Fruit fly (Drosophila melanogaster) whole organism, embryonic: ENCODE measurements around the gene CG31908.

ENCODE experiments used
- Adf1 ChIP-seq: fragments of 200-800 bp; sonication (Bioruptor generic); IDR thresholded peaks from 2 replicates; pipeline ENCODE4 v1.3.6; 2022; ENCODE audit warnings: missing biosample characterization, missing genetic modification characterization
- Antp ChIP-seq: fragments of 200-800 bp; sonication (Bioruptor generic); optimal IDR thresholded peaks from 3 replicates; lab custom pipeline; 2016; ENCODE audit warnings: missing biosample characterization, missing genetic modification characterization
- Atf3 ChIP-seq: fragments of 200-800 bp; sonication (Bioruptor generic); optimal IDR thresholded peaks from 3 replicates; lab custom pipeline; 2016; ENCODE audit warnings: missing biosample characterization, missing genetic modification characterization
- CG10654 ChIP-seq: fragments of 200-800 bp; sonication (Bioruptor generic); optimal IDR thresholded peaks from 2 replicates; lab custom pipeline; 2016; ENCODE audit warnings: missing biosample characterization, missing genetic modification characterization
- CG11085 ChIP-seq: fragments of 200-800 bp; sonication (Bioruptor generic); IDR thresholded peaks from 2 replicates; pipeline ENCODE4 v1.3.6; 2022; ENCODE audit warnings: missing biosample characterization, missing genetic modification characterization
- CG13624 ChIP-seq: fragments of 200-800 bp; sonication (Bioruptor generic); optimal IDR thresholded peaks from 2 replicates; lab custom pipeline; 2016; ENCODE audit warnings: missing biosample characterization, missing genetic modification characterization
- CG1529 ChIP-seq: fragments of 200-800 bp; sonication (Bioruptor generic); optimal IDR thresholded peaks from 3 replicates; lab custom pipeline; 2018; ENCODE audit warnings: missing biosample characterization, missing genetic modification characterization
- CG16779 ChIP-seq: fragments of 200-800 bp; sonication (Bioruptor generic); IDR thresholded peaks from 2 replicates; pipeline ENCODE4 v1.3.6; 2022; ENCODE audit warnings: missing biosample characterization, missing genetic modification characterization
- CG17385 ChIP-seq: fragments of 200-800 bp; sonication (Bioruptor generic); optimal IDR thresholded peaks from 3 replicates; lab custom pipeline; 2018; ENCODE audit warnings: missing biosample characterization, mild to moderate bottlenecking, missing genetic modification characterization
- CG17568 ChIP-seq: fragments of 200-800 bp; sonication (Bioruptor generic); optimal IDR thresholded peaks from 2 replicates; lab custom pipeline; 2018; ENCODE audit warnings: missing biosample characterization, mild to moderate bottlenecking, missing genetic modification characterization, moderate library complexity
- CG18011 ChIP-seq: fragments of 200-800 bp; sonication (Bioruptor generic); optimal IDR thresholded peaks from 2 replicates; lab custom pipeline; 2017; ENCODE audit warnings: missing biosample characterization, missing genetic modification characterization, mild to moderate bottlenecking, moderate library complexity, missing genotype
- CG18262 ChIP-seq: fragments of 200-800 bp; optimal IDR thresholded peaks from 3 replicates; lab custom pipeline; 2019; ENCODE audit warnings: missing biosample characterization, mild to moderate bottlenecking, missing genetic modification characterization, moderate library complexity
- CG2889 ChIP-seq: fragments of 200-800 bp; sonication (Bioruptor generic); IDR thresholded peaks from 3 replicates; pipeline ENCODE4 v1.3.6; 2022; ENCODE audit warnings: missing biosample characterization, missing genetic modification characterization
- CG3281 ChIP-seq: fragments of 200-800 bp; sonication (Bioruptor generic); optimal IDR thresholded peaks from 3 replicates; lab custom pipeline; 2017; ENCODE audit warnings: missing biosample characterization, mild to moderate bottlenecking, missing genetic modification characterization
- CG42726 ChIP-seq: fragments of 200-800 bp; sonication (Bioruptor generic); IDR thresholded peaks from 2 replicates; pipeline ENCODE4 v1.3.6; 2022; ENCODE audit warnings: missing biosample characterization, missing genetic modification characterization; ENCODE audit not compliant: partially characterized antibody
- CG4328 ChIP-seq: fragments of 200-800 bp; sonication (Bioruptor generic); optimal IDR thresholded peaks from 3 replicates; lab custom pipeline; 2017; ENCODE audit warnings: missing biosample characterization, missing genetic modification reagents, missing genetic modification characterization
- CG4360 ChIP-seq: fragments of 200-800 bp; sonication (Bioruptor generic); IDR thresholded peaks from 2 replicates; pipeline ENCODE4 v1.3.6; 2022; ENCODE audit warnings: missing biosample characterization, missing genetic modification characterization
- CG8765 ChIP-seq: fragments of 200-800 bp; sonication (Bioruptor generic); IDR thresholded peaks from 2 replicates; pipeline ENCODE4 v1.3.6; 2022; ENCODE audit warnings: missing biosample characterization, missing genetic modification characterization
- CG9797 ChIP-seq: fragments of 200-800 bp; sonication (Bioruptor generic); optimal IDR thresholded peaks from 3 replicates; lab custom pipeline; 2018; ENCODE audit warnings: missing biosample characterization, mild to moderate bottlenecking, missing genetic modification characterization
- CrebB ChIP-seq: fragments of 200-800 bp; sonication (Bioruptor generic); optimal IDR thresholded peaks from 3 replicates; lab custom pipeline; 2018; ENCODE audit warnings: missing biosample characterization, mild to moderate bottlenecking, missing genetic modification characterization
- D19B ChIP-seq: fragments of 200-800 bp; sonication (Bioruptor generic); optimal IDR thresholded peaks from 2 replicates; lab custom pipeline; 2017; ENCODE audit warnings: missing biosample characterization, mild to moderate bottlenecking, missing genetic modification characterization
- Dad ChIP-seq: fragments of 200-800 bp; sonication (Bioruptor generic); optimal IDR thresholded peaks from 3 replicates; lab custom pipeline; 2016; ENCODE audit warnings: missing biosample characterization, missing genetic modification characterization
- Drgx ChIP-seq: fragments of 200-800 bp; sonication (Bioruptor generic); IDR thresholded peaks from 2 replicates; pipeline ENCODE4 v1.3.6; 2022; ENCODE audit warnings: missing biosample characterization, missing genetic modification characterization
- ERR ChIP-seq: fragments of 200-800 bp; sonication (Bioruptor generic); optimal IDR thresholded peaks from 2 replicates; lab custom pipeline; 2016; ENCODE audit warnings: missing biosample characterization, missing genetic modification characterization
- H15 ChIP-seq: fragments of 200-800 bp; sonication (Bioruptor generic); IDR thresholded peaks from 3 replicates; pipeline ENCODE4 v1.3.6; 2022; ENCODE audit warnings: missing biosample characterization, missing genetic modification characterization
- Hmr ChIP-seq: fragments of 200-800 bp; sonication (Bioruptor generic); optimal IDR thresholded peaks from 3 replicates; lab custom pipeline; 2017; ENCODE audit warnings: mild to moderate bottlenecking, missing biosample characterization, missing genetic modification reagents, missing genetic modification characterization
- Hr3 ChIP-seq: fragments of 200-800 bp; sonication (Bioruptor generic); optimal IDR thresholded peaks from 3 replicates; lab custom pipeline; 2016; ENCODE audit warnings: missing biosample characterization, missing genetic modification characterization
- Hr78 ChIP-seq, 2 experiments: fragments of 200-800 bp in 1 of 2; fragments of >200 bp in 1 of 2; sonication (Bioruptor generic) in 1 of 2; optimal IDR thresholded peaks; 2 replicates each; lab custom pipeline; 2017 to 2019; ENCODE audit warnings: missing biosample characterization in 2 of 2, missing genetic modification characterization in 2 of 2, mild to moderate bottlenecking in 1 of 2, moderate library complexity in 1 of 2
- NFAT ChIP-seq: fragments of 200-800 bp; sonication (Bioruptor generic); IDR thresholded peaks from 2 replicates; pipeline ENCODE4 v1.3.6; 2022; ENCODE audit warnings: missing biosample characterization, missing genetic modification characterization
- Pdp1 ChIP-seq, 2 experiments: fragments of 200-800 bp; sonication (Bioruptor generic); optimal IDR thresholded peaks; 3 replicates each; lab custom pipeline; 2016; ENCODE audit warnings: missing biosample characterization in 2 of 2, missing genetic modification characterization in 2 of 2, mild to moderate bottlenecking in 1 of 2, moderate library complexity in 1 of 2
- Poxn ChIP-seq: fragments of 200-800 bp; sonication (Bioruptor generic); IDR thresholded peaks from 2 replicates; pipeline ENCODE4 v1.3.6; 2022; ENCODE audit warnings: missing biosample characterization, missing genetic modification characterization
- Side ChIP-seq: fragments of 200-800 bp; sonication (Bioruptor generic); optimal IDR thresholded peaks from 2 replicates; lab custom pipeline; 2016; ENCODE audit warnings: missing biosample characterization, missing genetic modification characterization
- Stat92E ChIP-seq, 3 experiments: fragments of >200 bp in 2 of 3; fragments of 200-800 bp in 1 of 3; sonication (Bioruptor generic) in 1 of 3; optimal IDR thresholded peaks; 2 replicates each; lab custom pipeline; 2017 to 2019; ENCODE audit warnings: missing biosample characterization in 3 of 3, missing genetic modification characterization in 3 of 3, mild to moderate bottlenecking in 1 of 3, moderate library complexity in 1 of 3
- al ChIP-seq: fragments of 200-800 bp; sonication (Bioruptor generic); IDR thresholded peaks from 2 replicates; pipeline ENCODE4 v1.3.6; 2022; ENCODE audit warnings: missing biosample characterization, missing genetic modification characterization
- chif ChIP-seq, 2 experiments: fragments of 200-800 bp; sonication (Bioruptor generic); optimal IDR thresholded peaks; 3 replicates each; lab custom pipeline; 2016; ENCODE audit warnings: missing biosample characterization in 2 of 2, missing genetic modification characterization in 2 of 2
- dpn ChIP-seq, 2 experiments: fragments of 200-800 bp; sonication (Bioruptor generic); optimal IDR thresholded peaks; 3 replicates each; lab custom pipeline; 2016; ENCODE audit warnings: missing biosample characterization in 2 of 2, missing genetic modification characterization in 2 of 2
- fd96Cb ChIP-seq: fragments of 200-800 bp; sonication (Bioruptor generic); optimal IDR thresholded peaks from 2 replicates; lab custom pipeline; 2018; ENCODE audit warnings: missing biosample characterization, mild to moderate bottlenecking, missing genetic modification characterization, moderate library complexity
- ftz-f1 ChIP-seq: fragments of 200-800 bp; sonication (Bioruptor generic); optimal IDR thresholded peaks from 2 replicates; lab custom pipeline; 2016; ENCODE audit warnings: missing biosample characterization, missing genetic modification characterization
- gfzf ChIP-seq: fragments of 200-800 bp; sonication (Bioruptor generic); optimal IDR thresholded peaks from 2 replicates; lab custom pipeline; 2016; ENCODE audit warnings: missing biosample characterization, mild to moderate bottlenecking, missing genetic modification characterization, moderate library complexity
- insv ChIP-seq, 2 experiments: fragments of 200-800 bp; sonication (Bioruptor generic); optimal IDR thresholded peaks; 3 replicates each; lab custom pipeline; 2016 to 2018; ENCODE audit warnings: missing biosample characterization in 2 of 2, missing genetic modification characterization in 2 of 2
- jing ChIP-seq: fragments of 200-800 bp; sonication (Bioruptor generic); optimal IDR thresholded peaks from 2 replicates; lab custom pipeline; 2018; ENCODE audit warnings: missing biosample characterization, mild to moderate bottlenecking, missing genetic modification characterization
- ken ChIP-seq: fragments of 200-800 bp; sonication (Bioruptor generic); IDR thresholded peaks from 3 replicates; pipeline ENCODE4 v1.3.6; 2022; ENCODE audit warnings: missing biosample characterization, missing genetic modification characterization
- lov ChIP-seq, 2 experiments: fragments of 200-800 bp in 1 of 2; fragments of >200 bp in 1 of 2; sonication (Bioruptor generic) in 1 of 2; IDR thresholded peaks in 1 of 2; optimal IDR thresholded peaks in 1 of 2; 2 replicates in 1 of 2; 3 replicates in 1 of 2; pipeline versions ENCODE4 v1.3.6 to Lab custom; 2017 to 2022; ENCODE audit warnings: missing biosample characterization in 1 of 2, missing genetic modification characterization in 1 of 2
- nerfin-1 ChIP-seq: fragments of 200-800 bp; sonication (Bioruptor generic); optimal IDR thresholded peaks from 3 replicates; lab custom pipeline; 2019; ENCODE audit warnings: missing biosample characterization, mild to moderate bottlenecking, missing genetic modification characterization, moderate library complexity
- salm ChIP-seq: fragments of 200-800 bp; sonication (Bioruptor generic); optimal IDR thresholded peaks from 2 replicates; lab custom pipeline; 2018; ENCODE audit warnings: missing biosample characterization, mild to moderate bottlenecking, missing genetic modification characterization
- sd ChIP-seq: fragments of 200-800 bp; sonication (Bioruptor generic); optimal IDR thresholded peaks from 3 replicates; lab custom pipeline; 2018; ENCODE audit warnings: missing biosample characterization, mild to moderate bottlenecking, missing genetic modification characterization, moderate library complexity
- slbo ChIP-seq: fragments of 200-800 bp; sonication (Bioruptor generic); IDR thresholded peaks from 2 replicates; pipeline ENCODE4 v1.3.6; 2022; ENCODE audit warnings: missing biosample characterization, missing genetic modification characterization
- stwl ChIP-seq: fragments of 200-800 bp; sonication (Bioruptor generic); optimal IDR thresholded peaks from 3 replicates; lab custom pipeline; 2018; ENCODE audit warnings: missing biosample characterization, mild to moderate bottlenecking, missing genetic modification characterization, moderate library complexity
- sug ChIP-seq: fragments of 200-800 bp; optimal IDR thresholded peaks from 2 replicates; lab custom pipeline; 2019; ENCODE audit warnings: missing biosample characterization, mild to moderate bottlenecking, missing genetic modification characterization, moderate library complexity
- wor ChIP-seq: fragments of 200-800 bp; sonication (Bioruptor generic); IDR thresholded peaks from 2 replicates; pipeline ENCODE4 v1.3.6; 2022; ENCODE audit warnings: missing biosample characterization, missing genetic modification characterization

CG31908 gene

DNA sequence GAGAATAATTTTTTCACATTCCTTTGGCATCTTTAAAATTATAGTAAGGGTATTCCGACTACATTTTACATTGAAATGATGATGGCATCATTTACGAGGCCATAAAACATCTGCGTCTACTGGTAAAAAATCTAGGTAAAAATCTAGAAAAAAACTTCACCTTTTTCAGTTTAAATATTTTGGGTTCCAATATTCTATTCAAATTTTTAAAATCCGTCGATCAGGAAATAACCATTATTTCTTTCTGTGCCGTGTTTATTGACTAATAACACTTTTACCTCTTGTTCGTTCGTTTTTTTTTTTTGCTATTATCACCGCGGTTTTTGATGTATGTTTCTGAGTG is 12.1 kb upstream of the CG31908 start (continued):
- TF ChIP-seq CG3281 (GFP tag; lab: Kevin White, UChicago) (no peak), CG4328 (no peak), jing (GFP tag; lab: Kevin White, UChicago) (no peak), nerfin-1 (no peak), insv (GFP tag; optimal IDR thresholded peaks at IDR 0.05; lab: Kevin White, UChicago) (no peak), CG8765 (no peak), ftz-f1 (GFP tag; lab: Kevin White, UChicago) (no peak), Poxn (GFP tag; lab: Robert Waterston, UW) (0 out of 2 replicates have a peak, but pooled peaks have one; percentile 4), Pdp1 (GFP tag; optimal IDR thresholded peaks at IDR 0.05; lab: Kevin White, UChicago) (peak in 1 of 2 experiments; percentile 39), slbo (GFP tag; lab: Robert Waterston, UW) (peak; percentile 61), CG17568 (GFP tag; lab: Kevin White, UChicago) (peak; percentile 22), sug (tag; lab: Kevin White, UChicago) (no peak), CG9797 (no peak), CG16779 (GFP tag; lab: Robert Waterston, UW) (no peak), Hr3 (GFP tag; lab: Kevin White, UChicago) (peak; percentile 59), CG11085 (no peak), chif (GFP tag; optimal IDR thresholded peaks at IDR 0.05; lab: Kevin White, UChicago) (peak; percentile 56 to 64), Stat92E (GFP tag; optimal IDR thresholded peaks at IDR 0.05; lab: Kevin White, UChicago) (no peak), CG2889 (GFP tag; lab: Robert Waterston, UW) (no peak), CG42726 (GFP tag; lab: Robert Waterston, UW) (no peak), Drgx (GFP tag; lab: Robert Waterston, UW) (peak; percentile 54), wor (peak; percentile 27; the same call in 1 of the 2 replicates), Atf3 (GFP tag; lab: Kevin White, UChicago) (no peak), CG18011 (peak; percentile 29), Hr78 (GFP tag; optimal IDR thresholded peaks at IDR 0.05; lab: Kevin White, UChicago) (no peak), D19B (GFP tag; lab: Kevin White, UChicago) (no peak), Dad (no peak), Adf1 (GFP tag; lab: Robert Waterston, UW) (no peak), dpn (GFP tag; optimal IDR thresholded peaks at IDR 0.05; lab: Kevin White, UChicago) (peak; percentile 49 to 76), lov (optimal IDR thresholded peaks at IDR 0.05; lab: Kevin White, UChicago) (no peak), lov (GFP tag; IDR thresholded peaks at IDR 0.05; lab: Robert Waterston, UW) (no peak), al (GFP tag; lab: Robert Waterston, UW) (0 out of 2 replicates have a peak, but pooled peaks have one; percentile 16), CG13624 (GFP tag; lab: Kevin White, UChicago) (peak; percentile 29), CG18262 (tag; lab: Kevin White, UChicago) (peak; percentile 54), CG10654 (GFP tag; lab: Kevin White, UChicago) (peak; percentile 7), CG17385 (GFP tag; lab: Kevin White, UChicago) (peak; percentile 69), salm (no peak), ERR (GFP tag; lab: Kevin White, UChicago) (no peak), CG4360 (GFP tag; lab: Robert Waterston, UW) (peak; percentile 21; the same call in 1 of the 2 replicates), fd96Cb (tag; lab: Kevin White, UChicago) (peak; percentile 43), Hmr (GFP tag; lab: Kevin White, UChicago) (peak; percentile 44), Side (GFP tag; lab: Kevin White, UChicago) (peak; percentile 42), CG1529 (GFP tag; lab: Kevin White, UChicago) (peak; percentile 9), stwl (tag; lab: Kevin White, UChicago) (no peak), CrebB (tag; lab: Kevin White, UChicago) (no peak), Antp (GFP tag; lab: Kevin White, UChicago) (peak; percentile 20), sd (peak; percentile 47), NFAT (no peak), ken (GFP tag; lab: Robert Waterston, UW) (0 out of 3 replicates have a peak, but pooled peaks have one; percentile 44), H15 (GFP tag; lab: Robert Waterston, UW) (no peak; the same call in 2 of the 3 replicates), gfzf (GFP tag; lab: Kevin White, UChicago) (no peak)
